Worm (Caenorhabditis elegans): ENCODE results near the gene obr-2.

obr-2 gene

DNA sequence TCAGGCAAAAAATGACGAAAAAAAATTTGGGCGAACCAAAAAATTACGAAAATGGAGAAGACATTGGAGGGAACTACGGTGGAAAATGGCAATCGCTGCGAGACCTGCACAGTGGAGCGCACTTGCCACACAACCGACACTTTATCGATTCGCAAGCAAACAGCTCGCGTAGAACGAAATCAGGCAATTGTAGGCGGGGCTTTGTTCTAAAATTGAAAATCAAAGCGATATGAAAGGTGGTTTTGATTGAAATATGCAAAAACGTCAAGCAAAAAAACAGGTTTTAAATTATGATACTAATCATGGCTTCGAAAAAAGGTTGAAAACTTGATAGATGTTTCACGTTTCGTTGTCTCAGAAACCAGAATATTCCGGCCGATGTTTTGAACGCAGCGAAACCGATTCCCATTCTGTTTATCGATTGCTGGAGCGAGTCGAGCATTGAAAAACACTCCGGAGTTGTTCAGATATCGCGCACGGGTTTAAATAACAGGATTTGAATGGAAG lies 11.8 kb downstream of the obr-2 start, which contains the start of the genes fib-1 and mut-15 (continued):
- TF ChIP-seq zip-4 (GFP tag; optimal IDR thresholded peaks at IDR 0.05), result peak; percentile 67
- TF ChIP-seq hlh-17 (GFP tag; optimal IDR thresholded peaks at IDR 0.05; ENCODE audit: borderline replicate concordance), result no peak
- TF ChIP-seq unc-86 (tag; optimal IDR thresholded peaks at IDR 0.05), result peak; percentile 88
- TF ChIP-seq egl-13 (tag; optimal IDR thresholded peaks at IDR 0.05), result peak; percentile 86
- peak; percentile 71 for TF ChIP-seq pag-3 (tag; optimal IDR thresholded peaks at IDR 0.05; ENCODE audit: borderline replicate concordance, insufficient read depth)
- peak; percentile 95 to 98 for TF ChIP-seq lsy-2 (tag; optimal IDR thresholded peaks at IDR 0.05)
- TF ChIP-seq irx-1 (tag; optimal IDR thresholded peaks at IDR 0.05), result peak; percentile 85
- no peak for TF ChIP-seq nhr-84 (tag; optimal IDR thresholded peaks at IDR 0.05)
- peak; percentile 88 for TF ChIP-seq lin-13 (GFP tag; optimal IDR thresholded peaks at IDR 0.05)
- no peak for TF ChIP-seq nhr-28 (tag; optimal IDR thresholded peaks at IDR 0.05)
- TF ChIP-seq ets-5 (GFP tag; IDR thresholded peaks at IDR 0.05), result no peak
- TF ChIP-seq nhr-20 (tag; optimal IDR thresholded peaks at IDR 0.05), result peak; percentile 96
- no peak for TF ChIP-seq ces-1 (GFP tag; optimal IDR thresholded peaks at IDR 0.05)
- peak; percentile 21 for TF ChIP-seq zag-1 (tag; optimal IDR thresholded peaks at IDR 0.05)
- no peak for TF ChIP-seq unc-30 (tag; optimal IDR thresholded peaks at IDR 0.05)
- peak; percentile 93 for TF ChIP-seq dsc-1 (tag; optimal IDR thresholded peaks at IDR 0.05)
- TF ChIP-seq isw-1 (GFP tag; IDR thresholded peaks at IDR 0.05), result peak; percentile 96
- TF ChIP-seq Y116A8C.19 (tag; optimal IDR thresholded peaks at IDR 0.05; ENCODE audit: borderline replicate concordance), result peak; percentile 40
- peak; percentile 96 for TF ChIP-seq nhr-71 (tag; optimal IDR thresholded peaks at IDR 0.05)
- peak; percentile 96 for TF ChIP-seq nhr-47 (tag; optimal IDR thresholded peaks at IDR 0.05)
- TF ChIP-seq nhr-76 (tag; optimal IDR thresholded peaks at IDR 0.05), result no peak
- peak; percentile 65 for TF ChIP-seq hpl-2 (GFP tag; optimal IDR thresholded peaks at IDR 0.05)
- TF ChIP-seq skn-1 (tag; optimal IDR thresholded peaks at IDR 0.05), result peak; percentile 90
- TF ChIP-seq F16B12.6 (tag; optimal IDR thresholded peaks at IDR 0.05), result peak; percentile 57
- peak; percentile 86 for TF ChIP-seq lir-3 (tag; optimal IDR thresholded peaks at IDR 0.05; ENCODE audit: poor library complexity)
- peak; percentile 93 for TF ChIP-seq tbx-2 (tag; optimal IDR thresholded peaks at IDR 0.05)
- no peak for TF ChIP-seq sptf-1 (tag; optimal IDR thresholded peaks at IDR 0.05)
- TF ChIP-seq swsn-7 (tag; optimal IDR thresholded peaks at IDR 0.05), result peak; percentile 95
- TF ChIP-seq C34B4.2 (tag; optimal IDR thresholded peaks at IDR 0.05), result no peak
- TF ChIP-seq mab-9 (GFP tag; IDR thresholded peaks at IDR 0.05), result peak; percentile 82
- TF ChIP-seq snpc-4 (tag; optimal IDR thresholded peaks at IDR 0.05), result peak; percentile 85
- TF ChIP-seq unc-98 (GFP tag; IDR thresholded peaks at IDR 0.05), result peak; percentile 70

DNA sequence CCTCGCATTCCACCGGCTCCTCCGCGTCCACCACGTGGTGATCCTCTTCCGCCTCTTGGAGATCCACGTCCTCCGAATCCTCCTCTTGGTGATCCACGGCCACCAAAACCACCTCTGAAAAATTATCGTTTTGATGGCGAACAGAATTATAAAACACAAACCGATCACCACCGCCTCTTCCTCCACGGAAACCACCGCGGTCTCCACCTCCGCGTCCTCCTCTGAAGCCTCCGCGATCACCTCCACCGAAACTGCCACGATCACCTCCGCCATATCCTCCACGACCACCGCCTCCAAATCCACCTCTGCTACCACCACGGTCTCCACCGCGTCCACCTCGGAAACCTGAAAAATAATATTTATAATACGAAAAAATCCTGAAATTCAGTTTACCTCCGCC lies 12.5 kb downstream of the obr-2 start:
- no peak for TF ChIP-seq rnt-1 (tag; optimal IDR thresholded peaks at IDR 0.05)
- TF ChIP-seq lin-15B (tag; optimal IDR thresholded peaks at IDR 0.05), result no peak
- no peak for TF ChIP-seq alr-1 (tag; optimal IDR thresholded peaks at IDR 0.05; ENCODE audit: borderline replicate concordance)
- no peak for TF ChIP-seq unc-86 (tag; optimal IDR thresholded peaks at IDR 0.05)
- no peak for TF ChIP-seq sox-4 (tag; optimal IDR thresholded peaks at IDR 0.05)
- no peak for TF ChIP-seq unc-30 (tag; optimal IDR thresholded peaks at IDR 0.05)
- TF ChIP-seq nhr-19 (GFP tag; conservative IDR thresholded peaks at IDR 0.05), result no peak
- TF ChIP-seq snpc-4 (tag; optimal IDR thresholded peaks at IDR 0.05), result no peak
- no peak for TF ChIP-seq lin-35 (GFP tag; optimal IDR thresholded peaks at IDR 0.05)
- TF ChIP-seq fkh-10 (GFP tag; optimal IDR thresholded peaks at IDR 0.05), result no peak
- TF ChIP-seq ama-1 (optimal IDR thresholded peaks at IDR 0.05), result no peak
- no peak for TF ChIP-seq mdl-1 (tag; optimal IDR thresholded peaks at IDR 0.05)
